Fruit fly (Drosophila melanogaster) whole organism, adult: ENCODE data around the gene CG14969.

Source experiments
- CG14711 ChIP-seq: fragments of 200-800 bp; sonication (Bioruptor generic); optimal IDR thresholded peaks from 2 replicates; lab custom pipeline; 2018; ENCODE audit warnings: missing biosample characterization, mild to moderate bottlenecking, missing genetic modification characterization, moderate library complexity
- CG1620 ChIP-seq: fragments of 200-800 bp; sonication (Bioruptor generic); optimal IDR thresholded peaks from 2 replicates; lab custom pipeline; 2016; ENCODE audit warnings: missing biosample characterization, missing genetic modification characterization
- CG33017 ChIP-seq: fragments of 200-800 bp; sonication (Bioruptor generic); optimal IDR thresholded peaks from 2 replicates; lab custom pipeline; 2018; ENCODE audit warnings: missing biosample characterization, mild to moderate bottlenecking, missing genetic modification characterization, moderate library complexity
- CG7045 ChIP-seq: fragments of 200-800 bp; sonication (Bioruptor generic); optimal IDR thresholded peaks from 2 replicates; lab custom pipeline; 2017; ENCODE audit warnings: missing biosample characterization, mild to moderate bottlenecking, missing genetic modification characterization
- CG7101 ChIP-seq: fragments of 200-800 bp; sonication (Bioruptor generic); optimal IDR thresholded peaks from 2 replicates; lab custom pipeline; 2018; ENCODE audit warnings: missing biosample characterization, mild to moderate bottlenecking, missing genetic modification characterization, moderate library complexity
- Clk ChIP-seq: fragments of 200-800 bp; sonication (Bioruptor generic); optimal IDR thresholded peaks from 2 replicates; lab custom pipeline; 2017; ENCODE audit warnings: missing biosample characterization, missing genetic modification characterization
- Hr96 ChIP-seq: fragments of 200-800 bp; sonication (Bioruptor generic); optimal IDR thresholded peaks from 2 replicates; lab custom pipeline; 2016; ENCODE audit warnings: missing biosample characterization, missing genetic modification characterization
- cic ChIP-seq: fragments of 200-800 bp; sonication (Bioruptor generic); optimal IDR thresholded peaks from 2 replicates; lab custom pipeline; 2017; ENCODE audit warnings: missing biosample characterization, mild to moderate bottlenecking, missing genetic modification characterization, moderate library complexity
- kay ChIP-seq: fragments of 200-800 bp; sonication (Bioruptor generic); peaks from one replicate; lab custom pipeline; 2016; ENCODE audit warnings: missing biosample characterization, missing genetic modification characterization, borderline replicate concordance
- pad ChIP-seq: fragments of 200-800 bp; sonication (Bioruptor generic); optimal IDR thresholded peaks from 3 replicates; lab custom pipeline; 2017; ENCODE audit warnings: missing biosample characterization, missing genetic modification characterization, mild to moderate bottlenecking, moderate library complexity, missing genetic modification reagents

DNA sequence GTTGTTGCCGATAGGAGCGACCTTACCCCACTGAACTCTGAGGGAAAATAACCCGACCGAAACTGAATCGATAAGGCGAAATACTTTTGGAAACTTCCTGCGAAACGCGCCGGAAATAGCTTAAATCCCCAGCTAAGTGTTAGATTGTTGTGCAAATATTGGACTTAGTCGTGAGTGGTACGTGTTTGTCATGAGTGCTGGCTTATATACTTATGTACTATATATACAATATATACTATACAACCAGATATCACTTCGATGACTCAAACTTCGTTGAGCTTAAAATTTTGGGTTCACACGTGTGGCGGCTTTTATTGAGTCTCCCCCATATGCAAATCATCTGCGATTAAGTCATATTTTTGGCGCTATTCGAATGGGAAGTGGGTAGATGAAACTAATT lies 11.5 kb upstream of the CG14969 start:
- TF ChIP-seq Clk (GFP tag; lab: Kevin White, UChicago) = no peak
- TF ChIP-seq Hr96 (GFP tag; lab: Kevin White, UChicago) = no peak
- no peak for TF ChIP-seq CG14711
- TF ChIP-seq cic (GFP tag; lab: Kevin White, UChicago) = no peak
- TF ChIP-seq pad = no peak
- TF ChIP-seq kay (GFP tag; lab: Kevin White, UChicago) = no peak
- TF ChIP-seq CG7101 = no peak
- TF ChIP-seq CG7045 = no peak
- TF ChIP-seq CG1620 (GFP tag; lab: Kevin White, UChicago) = no peak
- TF ChIP-seq CG33017 (tag; lab: Kevin White, UChicago) = no peak
